Worm (Caenorhabditis elegans) whole organism, young adult: ENCODE measurements around the gene nhr-267.

Source experiments
- B0019.2 ChIP-seq: fragments of 200-800 bp; sonication (Bioruptor generic); conservative IDR thresholded peaks from 2 replicates; pipeline ENCODE4 v1.3.6; 2022; ENCODE audit warnings: missing genetic modification reagents, missing genetic modification characterization, missing compliant biosample characterization
- B0035.1 ChIP-seq: sonication (generic microtip); optimal IDR thresholded peaks from 2 replicates; lab custom pipeline; 2016; ENCODE audit warnings: missing genetic modification characterization, mild to moderate bottlenecking, missing compliant biosample characterization, missing genotype, missing genetic modification reagents
- F10E7.11 ChIP-seq: sonication (generic microtip); optimal IDR thresholded peaks from 2 replicates; lab custom pipeline; 2017; ENCODE audit warnings: mild to moderate bottlenecking, missing genetic modification characterization, moderate library complexity, missing compliant biosample characterization
- F23B12.7 ChIP-seq: sonication (generic microtip); optimal IDR thresholded peaks from 2 replicates; lab custom pipeline; 2017; ENCODE audit warnings: missing genetic modification characterization, mild to moderate bottlenecking, missing compliant biosample characterization, antibody characterized with exemption, moderate library complexity; ENCODE audit not compliant: insufficient read depth
- T26A5.8 ChIP-seq: sonication (generic microtip); optimal IDR thresholded peaks from 2 replicates; lab custom pipeline; 2016; ENCODE audit warnings: missing genetic modification characterization, missing compliant biosample characterization
- Y95B8A.8 ChIP-seq: fragments of 200-800 bp; sonication (Bioruptor generic); IDR thresholded peaks from 2 replicates; pipeline ENCODE4 v1.3.6; 2022; ENCODE audit warnings: missing genetic modification reagents, missing genetic modification characterization, missing compliant biosample characterization
- ama-1 ChIP-seq, 3 experiments: fragments of 150-350 bp in 1 of 3; sonication (generic microtip) in 2 of 3; optimal IDR thresholded peaks; 2 replicates each; lab custom pipeline; 2014 to 2018; ENCODE audit warnings: missing biosample characterization in 2 of 3, missing genetic modification characterization in 2 of 3, missing genetic modification reagents in 2 of 3
- attf-6 ChIP-seq: fragments of 200-800 bp; sonication (Bioruptor generic); IDR thresholded peaks from 2 replicates; pipeline ENCODE4 v1.3.6; 2022; ENCODE audit warnings: missing genetic modification reagents, missing genetic modification characterization, missing compliant biosample characterization
- ceh-58 ChIP-seq: fragments of 200-800 bp; sonication (Bioruptor generic); IDR thresholded peaks from 2 replicates; pipeline ENCODE4 v1.3.6; 2022; ENCODE audit warnings: missing genetic modification characterization, missing compliant biosample characterization
- efl-1 ChIP-seq: fragments of 150-350 bp; optimal IDR thresholded peaks from 2 replicates; lab custom pipeline; 2014; ENCODE audit warnings: missing biosample characterization, missing genetic modification reagents, missing genetic modification characterization
- hmg-20 ChIP-seq: fragments of 200-800 bp; sonication (Bioruptor generic); IDR thresholded peaks from 2 replicates; pipeline ENCODE4 v1.3.6; 2022; ENCODE audit warnings: missing genetic modification reagents, missing genetic modification characterization, missing compliant biosample characterization
- lin-35 ChIP-seq, 3 experiments: fragments of 150-350 bp in 2 of 3; sonication (generic microtip) in 1 of 3; optimal IDR thresholded peaks; 2 replicates each; lab custom pipeline; 2014 to 2018; ENCODE audit warnings: missing biosample characterization in 3 of 3, missing genetic modification characterization in 3 of 3, missing genetic modification reagents in 3 of 3
- madf-8 ChIP-seq: fragments of 200-800 bp; sonication (Bioruptor generic); conservative IDR thresholded peaks from 2 replicates; pipeline ENCODE4 v1.3.6; 2022; ENCODE audit warnings: missing genetic modification reagents, missing genetic modification characterization, missing compliant biosample characterization
- mcd-1 ChIP-seq: fragments of 200-800 bp; sonication (Bioruptor generic); IDR thresholded peaks from 2 replicates; pipeline ENCODE4 v1.3.6; 2022; ENCODE audit warnings: missing genetic modification reagents, missing genetic modification characterization, missing compliant biosample characterization
- mel-28 ChIP-seq: sonication (generic microtip); optimal IDR thresholded peaks from 2 replicates; lab custom pipeline; 2016; ENCODE audit warnings: borderline replicate concordance, mild to moderate bottlenecking, missing genetic modification characterization, missing compliant biosample characterization
- mes-4 ChIP-seq: sonication (generic microtip); optimal IDR thresholded peaks from 2 replicates; lab custom pipeline; 2016; ENCODE audit warnings: missing genotype, missing genetic modification characterization, missing compliant biosample characterization
- nhr-120 ChIP-seq: fragments of 200-800 bp; sonication (Bioruptor generic); IDR thresholded peaks from 2 replicates; pipeline ENCODE4 v1.3.6; 2022; ENCODE audit warnings: missing genetic modification characterization, missing compliant biosample characterization
- repo-1 ChIP-seq: sonication (generic microtip); optimal IDR thresholded peaks from 2 replicates; lab custom pipeline; 2017; ENCODE audit warnings: mild to moderate bottlenecking, missing genetic modification characterization, missing compliant biosample characterization
- zim-3 ChIP-seq: sonication (generic microtip); optimal IDR thresholded peaks from 2 replicates; lab custom pipeline; 2017; ENCODE audit warnings: mild to moderate bottlenecking, missing genetic modification characterization, moderate library complexity, missing compliant biosample characterization
- ztf-18 ChIP-seq: sonication (generic microtip); optimal IDR thresholded peaks from 2 replicates; lab custom pipeline; 2016; ENCODE audit warnings: missing genotype, mild to moderate bottlenecking, missing genetic modification characterization, missing compliant biosample characterization
- ztf-3 ChIP-seq: fragments of 200-800 bp; sonication (Bioruptor generic); optimal IDR thresholded peaks from 2 replicates; lab custom pipeline; 2018; ENCODE audit warnings: mild to moderate bottlenecking, missing genetic modification characterization, missing compliant biosample characterization

The nhr-267 gene

DNA sequence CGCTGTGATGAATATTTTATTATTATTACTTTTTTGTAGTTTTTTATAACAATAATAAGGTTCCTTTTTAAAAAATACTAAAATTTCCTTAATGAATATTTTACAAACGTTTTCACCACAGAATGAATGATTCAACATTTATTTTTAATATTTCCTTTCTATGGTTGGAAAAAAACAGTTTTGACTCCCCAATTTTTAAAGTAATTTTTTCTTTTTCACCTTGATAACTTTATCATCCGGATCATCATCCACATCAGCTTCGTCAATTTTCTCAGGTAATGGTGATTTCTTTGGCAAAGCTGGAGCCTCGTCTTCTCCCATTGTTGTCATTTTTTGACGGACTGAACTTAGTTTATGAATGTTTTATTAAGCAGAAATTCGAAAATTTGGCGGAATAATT lies 42.5 kb downstream of the nhr-267 start, which contains the start of gene rab-28:
rab-28 (minus strand) TSS at position 343 of the 400 bp plus-strand sequence.
- TF ChIP-seq repo-1 (tag; lab: Kevin White, UChicago) (no peak), F23B12.7 (tag; lab: Kevin White, UChicago) (no peak), attf-6 (GFP tag; lab: Robert Waterston, UW) (no peak), hmg-20 (no peak), F10E7.11 (tag; lab: Kevin White, UChicago) (no peak), lin-35 (GFP tag; optimal IDR thresholded peaks at IDR 0.05; lab: Kevin White, UChicago) (no peak)

DNA sequence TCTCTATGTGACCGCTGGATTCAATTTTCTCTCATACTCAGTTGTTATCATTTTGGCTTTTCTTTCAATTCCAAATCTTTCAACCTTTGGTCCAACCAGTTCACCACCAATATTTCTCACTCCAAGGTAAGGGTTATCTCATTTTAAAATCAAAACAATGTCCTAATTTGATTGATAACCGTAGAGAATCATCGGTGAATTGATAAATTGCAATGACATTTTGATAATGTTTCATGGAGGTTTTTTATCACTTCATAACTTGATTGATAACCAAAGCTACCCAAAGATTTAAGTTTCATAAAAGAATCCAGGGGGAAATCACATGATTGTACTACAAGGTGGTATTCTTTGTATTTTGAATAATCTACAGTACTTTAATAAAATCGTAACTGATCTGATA lies 47.1 kb downstream of the nhr-267 start:
- TF ChIP-seq hmg-20, result no peak
- TF ChIP-seq ztf-18 (tag; lab: Kevin White, UChicago), result no peak
- no peak for TF ChIP-seq efl-1
- TF ChIP-seq T26A5.8, result no peak
- no peak for TF ChIP-seq ceh-58 (GFP tag; lab: Robert Waterston, UW)
- TF ChIP-seq nhr-120 (GFP tag; lab: Robert Waterston, UW), result no peak
- no peak for TF ChIP-seq ztf-3 (GFP tag; lab: Kevin White, UChicago)
- no peak for TF ChIP-seq mcd-1
- no peak for TF ChIP-seq mel-28 (tag; lab: Kevin White, UChicago)
- no peak for TF ChIP-seq B0035.1 (tag; lab: Kevin White, UChicago)
- TF ChIP-seq ama-1 (optimal IDR thresholded peaks at IDR 0.05; lab: Kevin White, UChicago), result no peak
- no peak for TF ChIP-seq ama-1 (GFP tag; optimal IDR thresholded peaks at IDR 0.05; lab: Kevin White, UChicago)
- no peak for TF ChIP-seq mes-4 (tag; lab: Kevin White, UChicago)
- no peak for TF ChIP-seq madf-8 (GFP tag; lab: Robert Waterston, UW)
- TF ChIP-seq zim-3 (tag; lab: Kevin White, UChicago), result no peak
- TF ChIP-seq B0019.2 (GFP tag; lab: Robert Waterston, UW), result no peak
- TF ChIP-seq Y95B8A.8 (GFP tag; lab: Robert Waterston, UW), result no peak
- no peak for TF ChIP-seq attf-6 (GFP tag; lab: Robert Waterston, UW)
